Fruit fly (Drosophila melanogaster) whole organism, embryonic: ENCODE results near the gene ph-d.
A peak's percentile ranks its signal among the peaks of the same experiment; 100 is the strongest.

Experiments used
- B-H2 ChIP-seq: fragments of 200-800 bp; sonication (Bioruptor generic); optimal IDR thresholded peaks from 2 replicates; lab custom pipeline; 2018; ENCODE audit warnings: missing biosample characterization, mild to moderate bottlenecking, missing genetic modification characterization
- BEAF-32 ChIP-seq: fragments of 200-800 bp; sonication (Bioruptor generic); optimal IDR thresholded peaks from 3 replicates; lab custom pipeline; 2017; ENCODE audit warnings: missing biosample characterization, missing genetic modification characterization, mild to moderate bottlenecking, moderate library complexity, missing genetic modification reagents
- Blimp-1 ChIP-seq: fragments of 200-800 bp; sonication (Bioruptor generic); optimal IDR thresholded peaks from 3 replicates; lab custom pipeline; 2018; ENCODE audit warnings: missing biosample characterization, missing genetic modification characterization, mild to moderate bottlenecking, moderate library complexity, missing genetic modification reagents
- CG10274 ChIP-seq: fragments of 200-800 bp; sonication (Bioruptor generic); optimal IDR thresholded peaks from 3 replicates; lab custom pipeline; 2017; ENCODE audit warnings: missing biosample characterization, mild to moderate bottlenecking, missing genetic modification characterization
- CG12104 ChIP-seq: fragments of 200-800 bp; sonication (Bioruptor generic); optimal IDR thresholded peaks from 3 replicates; lab custom pipeline; 2016; ENCODE audit warnings: missing biosample characterization, missing genetic modification characterization
- CG12744 ChIP-seq: fragments of 200-800 bp; sonication (Bioruptor generic); optimal IDR thresholded peaks from 2 replicates; lab custom pipeline; 2016; ENCODE audit warnings: missing biosample characterization, missing genetic modification characterization
- CG12769 ChIP-seq: fragments of 200-800 bp; sonication (Bioruptor generic); optimal IDR thresholded peaks from 2 replicates; lab custom pipeline; 2019; ENCODE audit warnings: missing biosample characterization, mild to moderate bottlenecking, missing genetic modification characterization, moderate library complexity
- CG13123 ChIP-seq: fragments of 200-800 bp; sonication (Bioruptor generic); optimal IDR thresholded peaks from 2 replicates; lab custom pipeline; 2016; ENCODE audit warnings: missing biosample characterization, missing genetic modification characterization
- CG13424 ChIP-seq: fragments of 200-800 bp; sonication (Bioruptor generic); optimal IDR thresholded peaks from 2 replicates; lab custom pipeline; 2019; ENCODE audit warnings: missing biosample characterization, mild to moderate bottlenecking, missing genetic modification characterization, moderate library complexity
- CG13624 ChIP-seq: fragments of 200-800 bp; sonication (Bioruptor generic); optimal IDR thresholded peaks from 2 replicates; lab custom pipeline; 2016; ENCODE audit warnings: missing biosample characterization, missing genetic modification characterization
- CG13894 ChIP-seq: fragments of 200-800 bp; sonication (Bioruptor generic); optimal IDR thresholded peaks from 3 replicates; lab custom pipeline; 2018; ENCODE audit warnings: missing biosample characterization, mild to moderate bottlenecking, missing genetic modification characterization, moderate library complexity
- CG14667 ChIP-seq: fragments of 200-800 bp; sonication (Bioruptor generic); IDR thresholded peaks from 2 replicates; pipeline ENCODE4 v1.3.6; 2022; ENCODE audit warnings: missing biosample characterization, missing genetic modification characterization
- CG15269 ChIP-seq: fragments of 200-800 bp; sonication (Bioruptor generic); optimal IDR thresholded peaks from 2 replicates; lab custom pipeline; 2018; ENCODE audit warnings: missing biosample characterization, mild to moderate bottlenecking, missing genetic modification characterization, moderate library complexity
- CG17186 ChIP-seq: fragments of 200-800 bp; sonication (Bioruptor generic); optimal IDR thresholded peaks from 3 replicates; lab custom pipeline; 2017; ENCODE audit warnings: missing biosample characterization, missing genetic modification reagents, missing genetic modification characterization
- CG17802 ChIP-seq: fragments of 200-800 bp; sonication (Bioruptor generic); optimal IDR thresholded peaks from 2 replicates; lab custom pipeline; 2018; ENCODE audit warnings: missing biosample characterization, mild to moderate bottlenecking, missing genetic modification characterization, moderate library complexity
- CG18599 ChIP-seq: fragments of 200-800 bp; sonication (Bioruptor generic); optimal IDR thresholded peaks from 3 replicates; lab custom pipeline; 2017; ENCODE audit warnings: missing biosample characterization, missing genetic modification characterization, mild to moderate bottlenecking, moderate library complexity, missing genetic modification reagents
- CG31365 ChIP-seq: fragments of 200-800 bp; sonication (Bioruptor generic); optimal IDR thresholded peaks from 2 replicates; lab custom pipeline; 2018; ENCODE audit warnings: missing biosample characterization, mild to moderate bottlenecking, missing genetic modification characterization
- CG33213 ChIP-seq: fragments of 200-800 bp; sonication (Bioruptor generic); optimal IDR thresholded peaks from 3 replicates; lab custom pipeline; 2016; ENCODE audit warnings: missing biosample characterization, missing genetic modification characterization
- CG33557 ChIP-seq: fragments of 200-800 bp; sonication (Bioruptor generic); optimal IDR thresholded peaks from 2 replicates; lab custom pipeline; 2019; ENCODE audit warnings: missing biosample characterization, mild to moderate bottlenecking, missing genetic modification characterization, moderate library complexity
- CG3995 ChIP-seq: fragments of 200-800 bp; sonication (Bioruptor generic); optimal IDR thresholded peaks from 3 replicates; lab custom pipeline; 2016; ENCODE audit warnings: missing biosample characterization, missing genetic modification characterization
- CG6272 ChIP-seq: fragments of 200-800 bp; sonication (Bioruptor generic); IDR thresholded peaks from 2 replicates; pipeline ENCODE4 v1.3.6; 2022; ENCODE audit warnings: missing biosample characterization, missing genetic modification characterization
- CG6813 ChIP-seq: fragments of 200-800 bp; sonication (Bioruptor generic); optimal IDR thresholded peaks from 2 replicates; lab custom pipeline; 2017; ENCODE audit warnings: missing biosample characterization, missing genetic modification characterization, mild to moderate bottlenecking, moderate library complexity, missing genetic modification reagents
- CG7839 ChIP-seq: fragments of 200-800 bp; sonication (Bioruptor generic); optimal IDR thresholded peaks from 3 replicates; lab custom pipeline; 2018; ENCODE audit warnings: missing biosample characterization, mild to moderate bottlenecking, missing genetic modification characterization, moderate library complexity
- CG7928 ChIP-seq: fragments of 200-800 bp; sonication (Bioruptor generic); optimal IDR thresholded peaks from 2 replicates; lab custom pipeline; 2017; ENCODE audit warnings: missing biosample characterization, mild to moderate bottlenecking, missing genetic modification characterization
- CG8290 ChIP-seq, 3 experiments: fragments of 200-800 bp; sonication (Bioruptor generic); optimal IDR thresholded peaks; 2 replicates each; lab custom pipeline; 2016 to 2019; ENCODE audit warnings: missing biosample characterization in 3 of 3, missing genetic modification characterization in 3 of 3, mild to moderate bottlenecking in 2 of 3, moderate library complexity in 1 of 3
- CTCF ChIP-seq: fragments of 200-800 bp; sonication (Bioruptor generic); optimal IDR thresholded peaks from 2 replicates; lab custom pipeline; 2017; ENCODE audit warnings: missing biosample characterization, mild to moderate bottlenecking, missing genetic modification characterization, moderate library complexity
- Dbx ChIP-seq: fragments of 200-800 bp; sonication (Bioruptor generic); IDR thresholded peaks from 3 replicates; pipeline ENCODE4 v1.3.6; 2022; ENCODE audit warnings: missing biosample characterization, missing genetic modification characterization
- Dfd ChIP-seq, 2 experiments: fragments of >200 bp; optimal IDR thresholded peaks; 2 replicates each; lab custom pipeline; 2017; ENCODE audit warnings: missing biosample characterization in 2 of 2, missing genetic modification characterization in 2 of 2
- Doc3 ChIP-seq: fragments of 200-800 bp; sonication (Bioruptor generic); IDR thresholded peaks from 3 replicates; pipeline ENCODE4 v1.3.6; 2022; ENCODE audit warnings: missing biosample characterization, missing genetic modification characterization; ENCODE audit not compliant: partially characterized antibody
- Drgx ChIP-seq: fragments of 200-800 bp; sonication (Bioruptor generic); IDR thresholded peaks from 2 replicates; pipeline ENCODE4 v1.3.6; 2022; ENCODE audit warnings: missing biosample characterization, missing genetic modification characterization
- Ets65A ChIP-seq: fragments of 200-800 bp; sonication (Bioruptor generic); peaks from one replicate; lab custom pipeline; 2016; ENCODE audit warnings: missing biosample characterization, missing genetic modification characterization
- Hr39 ChIP-seq: fragments of >200 bp; optimal IDR thresholded peaks from 2 replicates; lab custom pipeline; 2017
- Med ChIP-seq: fragments of 200-800 bp; sonication (Bioruptor generic); peaks from one replicate; lab custom pipeline; 2016; ENCODE audit warnings: missing biosample characterization, missing genetic modification characterization, mild to moderate bottlenecking, inconsistent platforms, moderate library complexity
- Mrtf ChIP-seq: fragments of 200-800 bp; sonication (Bioruptor generic); IDR thresholded peaks from 3 replicates; pipeline ENCODE4 v1.3.6; 2022; ENCODE audit warnings: missing biosample characterization, missing genetic modification characterization
- cg ChIP-seq: fragments of 200-800 bp; sonication (Bioruptor generic); optimal IDR thresholded peaks from 3 replicates; lab custom pipeline; 2019; ENCODE audit warnings: missing biosample characterization, mild to moderate bottlenecking, missing genetic modification characterization, moderate library complexity
- crol ChIP-seq: fragments of 200-800 bp; sonication (Bioruptor generic); IDR thresholded peaks from 2 replicates; pipeline ENCODE4 v1.3.6; 2022; ENCODE audit warnings: missing biosample characterization, missing genetic modification characterization
- cwo ChIP-seq: fragments of 200-800 bp; sonication (Bioruptor generic); optimal IDR thresholded peaks from 3 replicates; lab custom pipeline; 2017; ENCODE audit warnings: missing biosample characterization, missing genetic modification characterization, mild to moderate bottlenecking, moderate library complexity, missing genetic modification reagents
- dmrt11E ChIP-seq: fragments of 200-800 bp; sonication (Bioruptor generic); optimal IDR thresholded peaks from 3 replicates; lab custom pipeline; 2018; ENCODE audit warnings: missing biosample characterization, mild to moderate bottlenecking, missing genetic modification characterization, moderate library complexity
- fd64A ChIP-seq: fragments of 200-800 bp; sonication (Bioruptor generic); optimal IDR thresholded peaks from 3 replicates; lab custom pipeline; 2018; ENCODE audit warnings: missing biosample characterization, mild to moderate bottlenecking, missing genetic modification characterization
- fd96Cb ChIP-seq: fragments of 200-800 bp; sonication (Bioruptor generic); optimal IDR thresholded peaks from 2 replicates; lab custom pipeline; 2018; ENCODE audit warnings: missing biosample characterization, mild to moderate bottlenecking, missing genetic modification characterization, moderate library complexity
- jing ChIP-seq: fragments of 200-800 bp; sonication (Bioruptor generic); optimal IDR thresholded peaks from 2 replicates; lab custom pipeline; 2018; ENCODE audit warnings: missing biosample characterization, mild to moderate bottlenecking, missing genetic modification characterization
- kay ChIP-seq: fragments of 200-800 bp; sonication (Bioruptor generic); optimal IDR thresholded peaks from 2 replicates; lab custom pipeline; 2016; ENCODE audit warnings: missing biosample characterization, missing genetic modification characterization
- maf-S ChIP-seq: fragments of 200-800 bp; sonication (Bioruptor generic); optimal IDR thresholded peaks from 2 replicates; lab custom pipeline; 2016; ENCODE audit warnings: missing biosample characterization, missing genetic modification characterization
- p53 ChIP-seq: fragments of 200-800 bp; sonication (Bioruptor generic); optimal IDR thresholded peaks from 2 replicates; lab custom pipeline; 2016; ENCODE audit warnings: missing biosample characterization, missing genetic modification characterization
- ranshi ChIP-seq: fragments of 200-800 bp; sonication (Bioruptor generic); IDR thresholded peaks from 2 replicates; pipeline ENCODE4 v1.3.6; 2022; ENCODE audit warnings: missing biosample characterization, missing genetic modification characterization
- row ChIP-seq: fragments of 200-800 bp; sonication (Bioruptor generic); IDR thresholded peaks from 3 replicates; pipeline ENCODE4 v1.3.6; 2022; ENCODE audit warnings: missing biosample characterization, missing genetic modification characterization
- scrt ChIP-seq: fragments of 200-800 bp; sonication (Bioruptor generic); optimal IDR thresholded peaks from 2 replicates; lab custom pipeline; 2018; ENCODE audit warnings: missing biosample characterization, mild to moderate bottlenecking, missing genetic modification characterization, moderate library complexity
- sens ChIP-seq: fragments of 200-800 bp; sonication (Bioruptor generic); peaks from one replicate; lab custom pipeline; 2016; ENCODE audit warnings: missing biosample characterization, missing genetic modification characterization
- tup ChIP-seq: fragments of 200-800 bp; sonication (Bioruptor generic); optimal IDR thresholded peaks from 2 replicates; lab custom pipeline; 2016; ENCODE audit warnings: missing biosample characterization, mild to moderate bottlenecking, missing genetic modification characterization, moderate library complexity
- zen ChIP-seq: fragments of 200-800 bp; sonication (Bioruptor generic); optimal IDR thresholded peaks from 3 replicates; lab custom pipeline; 2018; ENCODE audit warnings: missing biosample characterization, mild to moderate bottlenecking, missing genetic modification characterization, moderate library complexity

The ph-d gene

DNA sequence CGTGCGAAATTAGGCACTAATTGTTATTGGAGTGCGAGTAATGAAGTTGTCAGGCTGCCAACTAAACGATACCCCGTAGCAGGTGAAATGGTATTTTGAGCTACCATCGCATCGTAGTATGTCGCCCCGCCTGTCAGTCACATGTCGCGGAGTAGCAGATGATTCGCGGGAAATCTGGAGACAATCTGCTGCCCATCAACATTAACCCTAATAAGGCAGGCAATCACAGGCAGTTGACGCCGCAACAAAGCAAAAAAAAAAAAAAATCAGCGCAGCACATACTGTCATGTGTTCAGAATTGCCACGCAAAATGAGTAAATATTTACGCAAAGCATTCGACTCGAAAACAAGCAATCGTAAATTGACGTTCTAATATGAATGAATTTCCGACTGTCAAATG is 19.2 kb downstream of the ph-d start:
- TF ChIP-seq CG15269 (tag; lab: Kevin White, UChicago) (no peak), CG7839 (tag; lab: Kevin White, UChicago) (no peak), Med (GFP tag; lab: Kevin White, UChicago) (peak; percentile 55), Ets65A (GFP tag; lab: Kevin White, UChicago) (peak; percentile 72), CG13894 (tag; lab: Kevin White, UChicago) (no peak), CG17802 (no peak)
- TF ChIP-seq, all 482 proteins: peak for 2

DNA sequence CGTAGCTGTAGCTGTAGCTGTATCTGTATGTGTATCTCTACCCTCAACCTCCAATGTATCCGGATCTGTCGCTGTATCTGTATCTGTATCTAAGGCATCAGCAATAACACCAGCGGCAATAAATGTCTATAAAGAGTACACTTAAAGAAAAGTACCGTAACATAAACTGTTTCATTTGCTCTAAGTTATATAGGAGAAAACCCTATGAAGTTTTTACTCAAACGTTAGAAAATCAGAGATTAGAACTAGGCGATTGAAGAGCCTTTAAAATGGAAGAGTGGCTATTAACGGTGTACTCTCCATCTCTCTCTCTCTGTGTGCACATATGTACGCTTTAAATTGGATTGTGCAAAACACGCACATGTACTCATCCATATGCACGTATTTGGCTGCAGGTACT is 24.8 kb downstream of the ph-d start:
- TF ChIP-seq CG13624 (GFP tag; lab: Kevin White, UChicago) (no peak), B-H2 (no peak), tup (no peak), CG13424 (no peak), Drgx (GFP tag; lab: Robert Waterston, UW) (peak; percentile 39; the same call in 1 of the 2 replicates), zen (no peak), BEAF-32 (GFP tag; lab: Kevin White, UChicago) (no peak), dmrt11E (no peak)

DNA sequence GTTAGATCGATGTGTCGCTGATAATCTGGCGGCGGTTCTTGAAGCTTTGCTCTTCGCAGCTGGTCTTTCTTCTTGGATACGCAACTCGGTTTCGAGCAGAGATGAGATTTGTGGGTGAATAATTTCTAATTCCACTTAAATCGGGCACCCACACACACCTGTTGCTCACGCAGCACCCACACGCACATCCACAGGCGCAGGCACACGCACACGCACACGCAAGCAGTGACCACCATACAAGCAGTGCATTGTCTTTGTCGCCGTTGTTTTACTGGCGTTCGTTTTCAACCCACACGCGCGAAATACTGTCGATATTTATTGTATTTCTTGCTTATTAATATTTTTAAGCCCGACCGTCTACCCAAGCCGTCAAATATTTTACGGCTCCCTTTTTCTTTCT is 26.7 kb downstream of the ph-d start:
- no peak for TF ChIP-seq CG7928 (GFP tag; lab: Kevin White, UChicago)
- no peak for TF ChIP-seq maf-S
- TF ChIP-seq CG6272: no peak
- no peak for TF ChIP-seq Blimp-1
- no peak for TF ChIP-seq CG10274 (GFP tag; lab: Kevin White, UChicago)
- TF ChIP-seq CG17186 (GFP tag; lab: Kevin White, UChicago): no peak
- TF ChIP-seq CG8290 (GFP tag; optimal IDR thresholded peaks at IDR 0.05; lab: Kevin White, UChicago): peak; percentile 44
- no peak for TF ChIP-seq CG8290 (tag; optimal IDR thresholded peaks at IDR 0.05; lab: Kevin White, UChicago)
- TF ChIP-seq CG14667 (GFP tag; lab: Robert Waterston, UW): no peak
- no peak for TF ChIP-seq p53 (GFP tag; lab: Kevin White, UChicago)
- TF ChIP-seq CG13123 (GFP tag; lab: Kevin White, UChicago): no peak
- no peak for TF ChIP-seq fd96Cb (tag; lab: Kevin White, UChicago)
- TF ChIP-seq CG12744: no peak
- TF ChIP-seq cg (GFP tag; lab: Kevin White, UChicago): peak; percentile 70
- no peak for TF ChIP-seq Mrtf
- no peak for TF ChIP-seq CG12104 (GFP tag; lab: Kevin White, UChicago)
- no peak for TF ChIP-seq CG12769 (tag; lab: Kevin White, UChicago)
- TF ChIP-seq Hr39 (lab: Kevin White, UChicago): peak; percentile 90
- peak; percentile 92 for TF ChIP-seq CG31365
- TF ChIP-seq Doc3 (GFP tag; lab: Robert Waterston, UW): no peak
- no peak for TF ChIP-seq crol (GFP tag; lab: Robert Waterston, UW)
- TF ChIP-seq CTCF (GFP tag; lab: Kevin White, UChicago): no peak
- TF ChIP-seq kay (GFP tag; lab: Kevin White, UChicago): no peak
- no peak for TF ChIP-seq jing (GFP tag; lab: Kevin White, UChicago)
- TF ChIP-seq CG33557: no peak
- no peak for TF ChIP-seq CG6813
- TF ChIP-seq sens (GFP tag; lab: Kevin White, UChicago): no peak
- TF ChIP-seq Dfd (GFP tag; optimal IDR thresholded peaks at IDR 0.05; lab: Kevin White, UChicago): peak in 1 of 2 experiments; percentile 53
- TF ChIP-seq ranshi: no peak
- no peak for TF ChIP-seq CG3995 (GFP tag; lab: Kevin White, UChicago)
- no peak for TF ChIP-seq fd64A (GFP tag; lab: Kevin White, UChicago)
- TF ChIP-seq cwo (GFP tag; lab: Kevin White, UChicago): no peak
- TF ChIP-seq row (GFP tag; lab: Robert Waterston, UW): no peak
- no peak for TF ChIP-seq scrt (GFP tag; lab: Kevin White, UChicago)
- TF ChIP-seq Dbx: no peak
- no peak for TF ChIP-seq CG33213 (GFP tag; lab: Kevin White, UChicago)
- TF ChIP-seq CG18599: no peak
